Fruit fly (Drosophila melanogaster): ENCODE data around the gene exd.

exd gene

dm6 chrX:15989631-15990030 is 2.6 kb upstream of the exd start:
- TF ChIP-seq ttk (optimal IDR thresholded peaks at IDR 0.05), result no peak
- TF ChIP-seq psq (optimal IDR thresholded peaks at IDR 0.05), result no peak
- no peak for TF ChIP-seq Myc (optimal IDR thresholded peaks at IDR 0.05)
- no peak for TF ChIP-seq Sin3A (optimal IDR thresholded peaks at IDR 0.05)
- TF ChIP-seq h (optimal IDR thresholded peaks at IDR 0.05), result no peak
- no peak for TF ChIP-seq insv (optimal IDR thresholded peaks at IDR 0.05)

- TF ChIP-seq Myc (optimal IDR thresholded peaks at IDR 0.05), result no peak
- no peak for TF ChIP-seq h (optimal IDR thresholded peaks at IDR 0.05)
- TF ChIP-seq insv (optimal IDR thresholded peaks at IDR 0.05), result no peak
- no peak for TF ChIP-seq ttk (optimal IDR thresholded peaks at IDR 0.05)
- TF ChIP-seq Sin3A (optimal IDR thresholded peaks at IDR 0.05), result no peak
- TF ChIP-seq psq (optimal IDR thresholded peaks at IDR 0.05), result no peak
These were observed 244 bp downstream of the exd start for dm6 chrX:15992527-15992897.

dm6 chrX:15996831-15997230 is 4.6 kb downstream of the exd start, which contains the start of gene CG8939:
Gene CG8939, plus strand, starts transcription at chrX:15997016.
- TF ChIP-seq psq (optimal IDR thresholded peaks at IDR 0.05), result no peak
- TF ChIP-seq h (optimal IDR thresholded peaks at IDR 0.05), result no peak
- TF ChIP-seq insv (optimal IDR thresholded peaks at IDR 0.05), result no peak
- no peak for TF ChIP-seq Myc (optimal IDR thresholded peaks at IDR 0.05)
- TF ChIP-seq Sin3A (optimal IDR thresholded peaks at IDR 0.05), result no peak
- no peak for TF ChIP-seq ttk (optimal IDR thresholded peaks at IDR 0.05)

- TF ChIP-seq insv (optimal IDR thresholded peaks at IDR 0.05), result no peak
- TF ChIP-seq Sin3A (optimal IDR thresholded peaks at IDR 0.05), result no peak
- TF ChIP-seq ttk (optimal IDR thresholded peaks at IDR 0.05), result no peak
- TF ChIP-seq Myc (optimal IDR thresholded peaks at IDR 0.05), result no peak
- no peak for TF ChIP-seq h (optimal IDR thresholded peaks at IDR 0.05)
- TF ChIP-seq psq (optimal IDR thresholded peaks at IDR 0.05), result no peak
These were observed 12.8 kb downstream of the exd start for dm6 chrX:16005066-16005465.

- TF ChIP-seq insv (optimal IDR thresholded peaks at IDR 0.05) (no peak), h (optimal IDR thresholded peaks at IDR 0.05) (no peak), Sin3A (optimal IDR thresholded peaks at IDR 0.05) (no peak), psq (optimal IDR thresholded peaks at IDR 0.05) (no peak), ttk (optimal IDR thresholded peaks at IDR 0.05) (no peak), Myc (optimal IDR thresholded peaks at IDR 0.05) (no peak)
These were observed 13.4 kb downstream of the exd start, which contains the start of the genes vap and CG12698 for dm6 chrX:16005551-16006197. Gene vap, minus strand, starts transcription at chrX:16005812. Gene CG12698, plus strand, starts transcription at chrX:16006147.

dm6 chrX:16008814-16009213 is 16.5 kb downstream of the exd start, which contains the start of gene Muc14A:
Gene Muc14A, plus strand, starts transcription at chrX:16009114.
- TF ChIP-seq insv (optimal IDR thresholded peaks at IDR 0.05) (no peak), h (optimal IDR thresholded peaks at IDR 0.05) (no peak), psq (optimal IDR thresholded peaks at IDR 0.05) (no peak)
